Worm (Caenorhabditis elegans): ENCODE results near the gene ngn-1.

- no peak for TF ChIP-seq dao-5 (tag; optimal IDR thresholded peaks at IDR 0.05)
- no peak for TF ChIP-seq him-1 (tag; optimal IDR thresholded peaks at IDR 0.05)
- TF ChIP-seq W03F9.2 (tag; optimal IDR thresholded peaks at IDR 0.05), result no peak
Observed at ce11 chrIV:2642054-2642453, 14.0 kb upstream of the ngn-1 start.
